Worm (Caenorhabditis elegans) whole organism, late embryonic: Measurements from ENCODE around the gene osm-5.

Source experiments
- ama-1 ChIP-seq: fragments of 150-350 bp; optimal IDR thresholded peaks from 2 replicates; lab custom pipeline; 2014
- ets-4 ChIP-seq: sonication (generic microtip); optimal IDR thresholded peaks from 2 replicates; lab custom pipeline; 2016; ENCODE audit warnings: missing genetic modification characterization, missing compliant biosample characterization
- lim-6 ChIP-seq: sonication (generic microtip); optimal IDR thresholded peaks from 2 replicates; lab custom pipeline; 2016; ENCODE audit warnings: missing genetic modification characterization, missing compliant biosample characterization
- pax-1 ChIP-seq: fragments of 150-350 bp; optimal IDR thresholded peaks from 2 replicates; lab custom pipeline; 2014; ENCODE audit warnings: missing biosample characterization, missing genetic modification characterization
- pha-4 ChIP-seq: fragments of 150-350 bp; optimal IDR thresholded peaks from 2 replicates; lab custom pipeline; 2018; ENCODE audit warnings: missing biosample characterization, missing genetic modification reagents, missing genetic modification characterization
- sox-4 ChIP-seq: sonication (generic microtip); optimal IDR thresholded peaks from 2 replicates; lab custom pipeline; 2017; ENCODE audit warnings: mild to moderate bottlenecking, missing genetic modification characterization, inconsistent platforms, missing compliant biosample characterization
- tbx-2 ChIP-seq: sonication (generic microtip); optimal IDR thresholded peaks from 2 replicates; lab custom pipeline; 2016; ENCODE audit warnings: missing genetic modification characterization, missing compliant biosample characterization
- ttx-3 ChIP-seq: sonication (generic microtip); optimal IDR thresholded peaks from 2 replicates; lab custom pipeline; 2016; ENCODE audit warnings: missing genetic modification reagents, missing genetic modification characterization, missing compliant biosample characterization
- unc-42 ChIP-seq: sonication (generic microtip); optimal IDR thresholded peaks from 2 replicates; lab custom pipeline; 2016; ENCODE audit warnings: missing genotype, missing genetic modification characterization, missing compliant biosample characterization

ce11 chrX:2955628-2956027 lies 28.4 kb upstream of the osm-5 start:
- no peak for TF ChIP-seq unc-42
- TF ChIP-seq sox-4 = no peak
- no peak for TF ChIP-seq pax-1 (tag; lab: Kevin White, UChicago)
- no peak for TF ChIP-seq tbx-2 (tag; lab: Kevin White, UChicago)
- no peak for TF ChIP-seq ama-1 (lab: Kevin White, UChicago)
- no peak for TF ChIP-seq lim-6 (tag; lab: Kevin White, UChicago)
- TF ChIP-seq ttx-3 (tag; lab: Kevin White, UChicago) = no peak
- no peak for TF ChIP-seq pha-4 (tag; lab: Kevin White, UChicago)
- TF ChIP-seq ets-4 (tag; lab: Kevin White, UChicago) = no peak
